Worm (Caenorhabditis elegans) whole organism, L1 larva: ENCODE measurements around the gene W07G4.8.

Experiments used
- C04F5.9 ChIP-seq: sonication (generic microtip); optimal IDR thresholded peaks from 2 replicates; lab custom pipeline; 2016; ENCODE audit warnings: missing genetic modification characterization, missing compliant biosample characterization
- C34B4.2 ChIP-seq: sonication (generic microtip); optimal IDR thresholded peaks from 2 replicates; lab custom pipeline; 2017; ENCODE audit warnings: mild to moderate bottlenecking, missing genetic modification characterization, missing compliant biosample characterization
- aly-2 ChIP-seq: fragments of 150-350 bp; optimal IDR thresholded peaks from 2 replicates; lab custom pipeline; 2014; ENCODE audit warnings: missing biosample characterization, missing genetic modification characterization
- blmp-1 ChIP-seq: fragments of 150-350 bp; optimal IDR thresholded peaks from 2 replicates; lab custom pipeline; 2014; ENCODE audit warnings: missing biosample characterization, missing genetic modification characterization
- ceh-63 ChIP-seq: fragments of 200-800 bp; sonication (Bioruptor generic); optimal IDR thresholded peaks from 2 replicates; lab custom pipeline; 2018; ENCODE audit warnings: mild to moderate bottlenecking, missing genetic modification characterization, missing compliant biosample characterization
- ceh-88 ChIP-seq: fragments of 200-800 bp; sonication (Bioruptor generic); IDR thresholded peaks from 2 replicates; pipeline ENCODE4 v1.3.6; 2022; ENCODE audit warnings: missing genetic modification characterization, missing compliant biosample characterization
- dpl-1 ChIP-seq, 3 experiments: fragments of 150-350 bp in 2 of 3; sonication (generic microtip) in 1 of 3; optimal IDR thresholded peaks; 2 replicates each; lab custom pipeline; 2014 to 2017; ENCODE audit warnings: missing biosample characterization in 3 of 3, missing genetic modification characterization in 3 of 3, missing genetic modification reagents in 3 of 3
- dsc-1 ChIP-seq: sonication (generic microtip); optimal IDR thresholded peaks from 2 replicates; lab custom pipeline; 2016; ENCODE audit warnings: mild to moderate bottlenecking, missing genetic modification characterization, missing compliant biosample characterization
- efl-1 ChIP-seq, 4 experiments: fragments of 150-350 bp; optimal IDR thresholded peaks in 3 of 4; peaks in 1 of 4; 1 replicate in 1 of 4; 2 replicates in 3 of 4; lab custom pipeline; 2014; ENCODE audit warnings: missing biosample characterization in 2 of 4, missing genetic modification characterization in 2 of 4, missing genetic modification reagents in 2 of 4
- efl-3 ChIP-seq: fragments of 200-800 bp; sonication (Bioruptor generic); optimal IDR thresholded peaks from 2 replicates; lab custom pipeline; 2018; ENCODE audit warnings: mild to moderate bottlenecking, missing genetic modification characterization, missing compliant biosample characterization
- egl-13 ChIP-seq: sonication (generic microtip); optimal IDR thresholded peaks from 2 replicates; lab custom pipeline; 2016; ENCODE audit warnings: missing genotype, missing genetic modification reagents, missing genetic modification characterization, missing compliant biosample characterization
- elt-2 ChIP-seq: sonication (generic microtip); optimal IDR thresholded peaks from 2 replicates; lab custom pipeline; 2016; ENCODE audit warnings: missing genetic modification characterization, mild to moderate bottlenecking, inconsistent platforms, missing compliant biosample characterization, missing genetic modification reagents
- fkh-4 ChIP-seq: sonication (generic microtip); optimal IDR thresholded peaks from 2 replicates; lab custom pipeline; 2016; ENCODE audit warnings: missing compliant biosample characterization, missing genetic modification characterization, borderline replicate concordance
- fkh-8 ChIP-seq: sonication (generic microtip); optimal IDR thresholded peaks from 2 replicates; lab custom pipeline; 2016; ENCODE audit warnings: mild to moderate bottlenecking, missing genetic modification characterization, missing compliant biosample characterization
- fos-1 ChIP-seq: fragments of 150-350 bp; optimal IDR thresholded peaks from 2 replicates; lab custom pipeline; 2014; ENCODE audit warnings: missing biosample characterization, missing genetic modification characterization
- isw-1 ChIP-seq: fragments of 200-800 bp; sonication (Bioruptor generic); IDR thresholded peaks from 2 replicates; pipeline ENCODE4 v1.3.6; 2022; ENCODE audit warnings: missing genetic modification characterization, missing compliant biosample characterization
- lin-15B ChIP-seq: fragments of 150-350 bp; sonication (generic microtip); optimal IDR thresholded peaks from 3 replicates; lab custom pipeline; 2014; ENCODE audit warnings: missing biosample characterization, missing genetic modification characterization
- lin-35 ChIP-seq, 2 experiments: fragments of 150-350 bp; optimal IDR thresholded peaks; 2 replicates each; lab custom pipeline; 2014; ENCODE audit warnings: missing biosample characterization in 2 of 2, missing genetic modification characterization in 2 of 2, missing genetic modification reagents in 2 of 2
- mef-2 ChIP-seq: fragments of 150-350 bp; optimal IDR thresholded peaks from 2 replicates; lab custom pipeline; 2014; ENCODE audit warnings: missing biosample characterization, missing genetic modification characterization
- mep-1 ChIP-seq: fragments of 150-350 bp; optimal IDR thresholded peaks from 2 replicates; lab custom pipeline; 2014; ENCODE audit warnings: missing biosample characterization, missing genetic modification characterization
- nhr-11 ChIP-seq: fragments of 150-350 bp; optimal IDR thresholded peaks from 2 replicates; lab custom pipeline; 2014; ENCODE audit warnings: missing biosample characterization, missing genetic modification characterization
- nhr-237 ChIP-seq: fragments of 150-350 bp; optimal IDR thresholded peaks from 2 replicates; lab custom pipeline; 2014; ENCODE audit warnings: missing biosample characterization, missing genetic modification characterization
- nhr-28 ChIP-seq: fragments of 150-350 bp; optimal IDR thresholded peaks from 2 replicates; lab custom pipeline; 2014; ENCODE audit warnings: missing biosample characterization, missing genetic modification characterization
- nhr-47 ChIP-seq: sonication (generic microtip); optimal IDR thresholded peaks from 2 replicates; lab custom pipeline; 2016; ENCODE audit warnings: mild to moderate bottlenecking, missing genetic modification characterization, moderate library complexity, missing compliant biosample characterization
- nhr-76 ChIP-seq: sonication (generic microtip); optimal IDR thresholded peaks from 2 replicates; lab custom pipeline; 2017; ENCODE audit warnings: missing biosample characterization, missing genetic modification characterization
- nhr-85 ChIP-seq: sonication (generic microtip); peaks from one replicate; lab custom pipeline; 2016; ENCODE audit warnings: missing genetic modification characterization, inconsistent platforms, missing compliant biosample characterization
- nhr-90 ChIP-seq: sonication (generic microtip); optimal IDR thresholded peaks from 2 replicates; lab custom pipeline; 2016; ENCODE audit warnings: mild to moderate bottlenecking, missing genetic modification characterization, missing compliant biosample characterization; ENCODE audit not compliant: poor library complexity
- pax-3 ChIP-seq: fragments of 200-800 bp; sonication (Bioruptor generic); optimal IDR thresholded peaks from 2 replicates; lab custom pipeline; 2018; ENCODE audit warnings: mild to moderate bottlenecking, missing genetic modification characterization, moderate library complexity, missing compliant biosample characterization
- pqm-1 ChIP-seq: sonication (generic microtip); optimal IDR thresholded peaks from 3 replicates; lab custom pipeline; 2017; ENCODE audit warnings: missing biosample characterization, missing genetic modification characterization
- rnt-1 ChIP-seq: sonication (generic microtip); optimal IDR thresholded peaks from 2 replicates; lab custom pipeline; 2016; ENCODE audit warnings: mild to moderate bottlenecking, missing genetic modification characterization, moderate library complexity, missing compliant biosample characterization
- skn-1 ChIP-seq: fragments of 150-350 bp; optimal IDR thresholded peaks from 2 replicates; lab custom pipeline; 2014; ENCODE audit warnings: missing biosample characterization, missing genetic modification characterization
- sox-4 ChIP-seq: sonication (generic microtip); optimal IDR thresholded peaks from 2 replicates; lab custom pipeline; 2016; ENCODE audit warnings: missing genetic modification characterization, missing compliant biosample characterization
- sup-37 ChIP-seq: fragments of 200-800 bp; sonication (Bioruptor generic); optimal IDR thresholded peaks from 2 replicates; lab custom pipeline; 2018; ENCODE audit warnings: mild to moderate bottlenecking, missing genetic modification characterization, missing compliant biosample characterization
- unc-30 ChIP-seq: sonication (generic microtip); optimal IDR thresholded peaks from 2 replicates; lab custom pipeline; 2017; ENCODE audit warnings: missing biosample characterization, missing genetic modification characterization
- unc-62 ChIP-seq: fragments of 150-350 bp; optimal IDR thresholded peaks from 2 replicates; lab custom pipeline; 2014; ENCODE audit warnings: missing biosample characterization, missing genetic modification reagents, missing genetic modification characterization
- unc-86 ChIP-seq: sonication (generic microtip); optimal IDR thresholded peaks from 2 replicates; lab custom pipeline; 2016; ENCODE audit warnings: missing genetic modification characterization, missing compliant biosample characterization
- vab-15 ChIP-seq: sonication (generic microtip); optimal IDR thresholded peaks from 2 replicates; lab custom pipeline; 2017; ENCODE audit warnings: missing genotype, mild to moderate bottlenecking, missing genetic modification characterization, missing compliant biosample characterization
- zip-4 ChIP-seq: fragments of 200-800 bp; sonication (Bioruptor generic); optimal IDR thresholded peaks from 2 replicates; lab custom pipeline; 2018; ENCODE audit warnings: mild to moderate bottlenecking, missing genetic modification characterization, moderate library complexity, missing compliant biosample characterization
- ztf-4 ChIP-seq: fragments of 150-350 bp; optimal IDR thresholded peaks from 2 replicates; lab custom pipeline; 2014; ENCODE audit warnings: missing biosample characterization, missing genetic modification characterization

Gene W07G4.8

DNA sequence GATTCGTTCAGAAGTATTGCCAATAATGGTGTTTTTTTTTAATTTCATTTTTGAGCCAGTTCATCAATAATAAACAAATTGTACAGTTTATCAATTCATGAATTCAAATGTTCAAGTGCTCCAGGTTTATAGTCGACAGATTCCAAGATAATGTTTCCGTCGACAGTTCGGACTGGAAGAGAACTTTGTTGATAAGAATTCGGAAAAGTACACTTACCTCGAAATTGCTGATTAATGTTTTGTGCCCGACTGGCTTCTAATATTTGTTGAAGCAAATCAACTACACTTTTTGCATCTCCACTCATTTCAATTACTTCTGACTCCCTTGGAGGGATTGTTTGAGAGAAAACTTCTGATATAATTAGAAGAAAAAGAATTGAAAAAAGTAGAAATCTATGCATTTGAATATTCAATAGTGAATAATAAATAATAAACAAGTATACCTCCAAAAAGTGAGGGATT, at the start of gene W07G4.8:
Gene W07G4.8 (minus strand): TSS at position 412 of the 462 bp plus-strand sequence.
- TF ChIP-seq pax-3 (tag; lab: Kevin White, UChicago) (peak; percentile 27), efl-1 (optimal IDR thresholded peaks at IDR 0.05; lab: Kevin White, UChicago) (no peak), efl-1 (GFP tag; optimal IDR thresholded peaks at IDR 0.05 in 1 of 2; lab: Kevin White, UChicago) (peak in 1 of 2 experiments; percentile 29), rnt-1 (no peak), aly-2 (tag; lab: Kevin White, UChicago) (peak; percentile 52), lin-35 (GFP tag; optimal IDR thresholded peaks at IDR 0.05; lab: Kevin White, UChicago) (peak in 1 of 2 experiments; percentile 25), unc-30 (tag; lab: Kevin White, UChicago) (no peak), elt-2 (peak; percentile 10)

DNA sequence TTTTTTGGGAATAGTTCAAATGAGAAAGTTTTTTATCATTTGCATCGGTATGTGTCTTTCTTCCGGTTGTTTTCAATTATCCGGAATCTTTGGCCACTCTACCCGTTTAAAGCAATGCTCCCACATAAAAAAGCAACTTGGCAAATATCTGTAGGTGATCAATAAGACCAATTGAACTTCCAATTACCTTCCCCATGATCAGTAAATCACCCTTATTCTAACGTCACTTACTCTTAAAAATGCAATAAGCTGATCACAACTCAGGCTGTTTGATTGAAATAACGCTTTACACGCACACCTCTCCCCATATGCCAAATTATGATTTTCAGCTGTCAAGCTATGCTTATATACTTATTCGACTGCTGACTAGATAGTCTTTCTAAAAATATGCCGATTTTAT, 46.3 kb upstream of the W07G4.8 start, which contains the start of gene C34B4.5:
Gene C34B4.5 (plus strand): TSS at position 301 of the 400 bp plus-strand sequence.
- TF ChIP-seq nhr-85 (no peak), fos-1 (tag; lab: Kevin White, UChicago) (no peak), ceh-88 (GFP tag; lab: Robert Waterston, UW) (no peak), nhr-47 (tag; lab: Kevin White, UChicago) (no peak), nhr-76 (tag; lab: Kevin White, UChicago) (no peak), unc-86 (tag; lab: Kevin White, UChicago) (no peak), mef-2 (no peak), nhr-237 (no peak), sup-37 (no peak), fkh-8 (tag; lab: Kevin White, UChicago) (no peak), rnt-1 (no peak), dpl-1 (GFP tag; optimal IDR thresholded peaks at IDR 0.05; lab: Kevin White, UChicago) (no peak), mep-1 (tag; lab: Kevin White, UChicago) (no peak), unc-62 (GFP tag; lab: Kevin White, UChicago) (no peak), zip-4 (GFP tag; lab: Kevin White, UChicago) (no peak), pqm-1 (tag; lab: Kevin White, UChicago) (no peak), dsc-1 (no peak)

DNA sequence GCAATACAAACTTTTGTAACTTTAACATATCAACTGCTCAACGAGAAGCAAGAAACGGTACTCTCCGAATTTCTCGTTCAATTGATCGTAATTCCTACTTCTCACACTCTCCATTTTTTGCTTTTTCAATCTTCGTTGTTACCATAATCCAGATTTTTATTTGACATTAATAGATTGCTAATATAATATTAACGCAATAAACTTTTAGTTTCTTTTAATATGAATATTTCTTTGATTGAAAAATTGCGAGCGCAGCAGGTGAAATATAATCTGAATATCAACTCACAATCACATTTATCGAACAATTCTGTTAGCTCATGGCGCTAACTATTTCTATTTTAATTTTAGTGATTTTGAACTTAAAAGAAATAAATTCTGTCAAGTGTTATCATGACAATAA, 43.0 kb upstream of the W07G4.8 start, which contains the start of gene lurp-4:
Gene lurp-4 (plus strand): TSS at position 301 of the 400 bp plus-strand sequence.
- no peak for TF ChIP-seq C04F5.9
- no peak for TF ChIP-seq efl-3 (GFP tag; lab: Kevin White, UChicago)
- no peak for TF ChIP-seq fkh-4
- TF ChIP-seq ztf-4 (tag; lab: Kevin White, UChicago), result no peak
- no peak for TF ChIP-seq skn-1 (tag; lab: Kevin White, UChicago)
- TF ChIP-seq nhr-28 (tag; lab: Kevin White, UChicago), result no peak
- no peak for TF ChIP-seq C34B4.2
- TF ChIP-seq nhr-85, result no peak
- TF ChIP-seq nhr-47 (tag; lab: Kevin White, UChicago), result no peak
- no peak for TF ChIP-seq blmp-1 (tag; lab: Kevin White, UChicago)
- no peak for TF ChIP-seq nhr-11 (tag; lab: Kevin White, UChicago)
- TF ChIP-seq nhr-237, result no peak
- TF ChIP-seq vab-15 (tag; lab: Kevin White, UChicago), result no peak
- TF ChIP-seq sox-4 (tag; lab: Kevin White, UChicago), result no peak
- TF ChIP-seq isw-1 (GFP tag; lab: Robert Waterston, UW), result no peak
- no peak for TF ChIP-seq nhr-90 (tag; lab: Kevin White, UChicago)
- TF ChIP-seq ceh-63 (GFP tag; lab: Kevin White, UChicago), result no peak
- TF ChIP-seq lin-15B (tag; lab: Kevin White, UChicago), result no peak
- no peak for TF ChIP-seq egl-13
- TF ChIP-seq unc-62 (GFP tag; lab: Kevin White, UChicago), result no peak
